Fruit fly (Drosophila melanogaster) whole organism, wandering third instar larva: Measurements from ENCODE around the gene Pcyt1.

Experiments
- Abd-B ChIP-seq: fragments of >200 bp; optimal IDR thresholded peaks from 2 replicates; lab custom pipeline; 2017; ENCODE audit warnings: missing biosample characterization, missing genetic modification characterization
- CG32264 ChIP-seq: fragments of 200-800 bp; sonication (Bioruptor generic); optimal IDR thresholded peaks from 2 replicates; lab custom pipeline; 2016; ENCODE audit warnings: missing biosample characterization, missing genetic modification characterization
- Dfd ChIP-seq: fragments of >200 bp; optimal IDR thresholded peaks from 2 replicates; lab custom pipeline; 2017; ENCODE audit warnings: missing biosample characterization, missing genetic modification characterization
- Dif ChIP-seq: fragments of 200-275, 200-300 bp; sonication (Bioruptor generic); optimal IDR thresholded peaks from 2 replicates; lab custom pipeline; 2018; ENCODE audit warnings: missing biosample characterization, missing genetic modification characterization; ENCODE audit not compliant: partially characterized antibody
- Hnf4 ChIP-seq: fragments of 200-800 bp; sonication (Bioruptor generic); optimal IDR thresholded peaks from 2 replicates; lab custom pipeline; 2016; ENCODE audit warnings: missing biosample characterization, mild to moderate bottlenecking, missing genetic modification characterization
- Hr83 ChIP-seq: fragments of 200-300 bp; sonication (Bioruptor generic); optimal IDR thresholded peaks from 2 replicates; lab custom pipeline; 2016; ENCODE audit warnings: missing biosample characterization, mild to moderate bottlenecking, missing genetic modification characterization, moderate library complexity; ENCODE audit not compliant: poor library complexity, severe bottlenecking
- Myc ChIP-seq: fragments of >200 bp; optimal IDR thresholded peaks from 2 replicates; lab custom pipeline; 2017
- OdsH ChIP-seq: fragments of 200-800 bp; sonication (Bioruptor generic); optimal IDR thresholded peaks from 2 replicates; lab custom pipeline; 2016; ENCODE audit warnings: missing biosample characterization, mild to moderate bottlenecking, missing genetic modification characterization
- Sp1 ChIP-seq: fragments of 200-800 bp; sonication (Bioruptor generic); optimal IDR thresholded peaks from 3 replicates; lab custom pipeline; 2019; ENCODE audit warnings: missing biosample characterization, mild to moderate bottlenecking, missing genetic modification characterization, moderate library complexity
- h ChIP-seq: fragments of 200-800 bp; sonication (Bioruptor generic); optimal IDR thresholded peaks from 3 replicates; lab custom pipeline; 2016; ENCODE audit warnings: missing biosample characterization, mild to moderate bottlenecking, missing genetic modification characterization
- pan ChIP-seq: fragments of >200 bp; optimal IDR thresholded peaks from 2 replicates; lab custom pipeline; 2017
- tai ChIP-seq: sonication (Bioruptor generic); optimal IDR thresholded peaks from 2 replicates; lab custom pipeline; 2016; ENCODE audit warnings: missing biosample characterization, missing genetic modification characterization
- woc ChIP-seq: sonication (Bioruptor generic); optimal IDR thresholded peaks from 2 replicates; lab custom pipeline; 2016; ENCODE audit warnings: missing biosample characterization, mild to moderate bottlenecking, missing genetic modification characterization

- TF ChIP-seq Abd-B (GFP tag; lab: Kevin White, UChicago): no peak
- peak; percentile 59 for TF ChIP-seq Hnf4 (GFP tag; lab: Kevin White, UChicago)
- TF ChIP-seq pan (lab: Kevin White, UChicago): no peak
- peak; percentile 60 for TF ChIP-seq Sp1 (GFP tag; lab: Kevin White, UChicago)
- TF ChIP-seq Hr83 (GFP tag; lab: Kevin White, UChicago): no peak
- TF ChIP-seq Dif (GFP tag; lab: Kevin White, UChicago): no peak
- no peak for TF ChIP-seq tai (GFP tag; lab: Kevin White, UChicago)
- TF ChIP-seq woc: peak; percentile 14
- peak; percentile 65 for TF ChIP-seq OdsH (GFP tag; lab: Kevin White, UChicago)
- TF ChIP-seq Myc (lab: Kevin White, UChicago): no peak
- TF ChIP-seq CG32264 (GFP tag; lab: Kevin White, UChicago): no peak
- no peak for TF ChIP-seq Dfd (GFP tag; lab: Kevin White, UChicago)
- TF ChIP-seq h: peak; percentile 75
Measured at dm6 chr3L:1587140-1587849, 41.4 kb downstream of the Pcyt1 start.
